Worm (Caenorhabditis elegans): ENCODE data around the gene F52E10.2.

DNA sequence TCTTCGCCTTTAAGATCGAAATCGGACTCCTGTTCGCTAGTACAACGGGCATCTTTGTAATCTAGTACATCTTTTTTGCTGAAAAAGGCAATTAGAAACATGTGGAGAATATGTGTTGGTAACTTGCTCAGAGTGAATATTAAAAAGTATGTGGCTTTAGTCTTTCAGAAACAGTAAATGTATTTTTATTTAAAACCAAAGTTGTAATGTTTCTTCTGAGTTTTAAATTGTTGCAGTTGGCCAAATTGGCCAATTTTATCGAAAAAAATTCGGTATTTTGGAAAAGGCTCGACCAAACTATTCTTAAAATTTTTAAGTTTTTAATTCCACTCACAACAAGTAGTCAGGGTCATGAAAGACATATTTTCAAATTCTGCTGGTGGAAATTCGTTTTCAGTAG, at the start of gene F52E10.2:
- TF ChIP-seq dao-5 (tag; optimal IDR thresholded peaks at IDR 0.05) (no peak), him-1 (tag; optimal IDR thresholded peaks at IDR 0.05) (no peak)
